Worm (Caenorhabditis elegans): ENCODE data around the gene fbxb-87.

Gene fbxb-87

DNA sequence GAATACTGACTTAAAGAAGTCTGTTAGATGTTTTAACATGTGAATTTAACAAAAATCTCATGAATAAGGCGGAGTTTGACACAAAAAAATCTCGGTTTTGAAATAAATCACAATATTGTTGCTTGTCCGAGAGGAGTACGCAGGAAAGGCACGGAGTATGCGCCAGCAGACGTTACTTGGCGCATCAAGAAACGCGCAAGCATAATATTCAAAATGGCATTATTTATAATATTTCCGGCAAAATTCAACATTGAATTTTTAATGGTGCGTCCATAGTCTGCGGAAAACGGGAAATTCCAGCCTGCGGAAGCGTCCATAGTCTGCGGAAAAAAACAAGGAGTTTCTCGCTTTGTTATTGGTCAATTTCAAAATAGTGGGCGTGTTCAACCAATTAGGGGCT is 49.4 kb upstream of the fbxb-87 start, which contains the start of gene pde-12 (continued):
- TF ChIP-seq hif-1 (tag; optimal IDR thresholded peaks at IDR 0.05) (peak in 1 of 2 experiments; percentile 24), skn-1 (tag; optimal IDR thresholded peaks at IDR 0.05) (no peak), nhr-10 (tag; optimal IDR thresholded peaks at IDR 0.05) (no peak), egl-43 (GFP tag; IDR thresholded peaks at IDR 0.05) (no peak), spr-1 (tag; optimal IDR thresholded peaks at IDR 0.05) (peak; percentile 68), lir-3 (tag; optimal IDR thresholded peaks at IDR 0.05) (no peak), ztf-11 (tag; optimal IDR thresholded peaks at IDR 0.05) (no peak), nhr-11 (tag; optimal IDR thresholded peaks at IDR 0.05) (peak; percentile 63), dmd-8 (GFP tag; IDR thresholded peaks at IDR 0.05) (no peak), ces-1 (GFP tag; optimal IDR thresholded peaks at IDR 0.05) (no peak), pqm-1 (tag; optimal IDR thresholded peaks at IDR 0.05) (no peak), jun-1 (tag; optimal IDR thresholded peaks at IDR 0.05) (no peak), daf-19 (GFP tag; conservative IDR thresholded peaks at IDR 0.05) (no peak), zfp-2 (tag; optimal IDR thresholded peaks at IDR 0.05) (peak; percentile 4), mep-1 (tag; optimal IDR thresholded peaks at IDR 0.05) (peak; percentile 81), lin-39 (tag; optimal IDR thresholded peaks at IDR 0.05) (no peak), ceh-82 (tag; optimal IDR thresholded peaks at IDR 0.05) (no peak), Y105C5A.15 (GFP tag; IDR thresholded peaks at IDR 0.05) (no peak), tag-97 (GFP tag; IDR thresholded peaks at IDR 0.05) (no peak), nhr-42 (GFP tag; IDR thresholded peaks at IDR 0.05) (peak; percentile 65; the same call in 1 of the 2 replicates), nhr-77 (tag; optimal IDR thresholded peaks at IDR 0.05) (peak; percentile 61), hmg-1.1 (GFP tag; IDR thresholded peaks at IDR 0.05) (peak; percentile 87), T26A8.4 (GFP tag; IDR thresholded peaks at IDR 0.05) (no peak; the same call in 1 of the 2 replicates), snpc-4 (tag; optimal IDR thresholded peaks at IDR 0.05) (no peak), dmd-6 (GFP tag; IDR thresholded peaks at IDR 0.05) (no peak), unc-130 (GFP tag; optimal IDR thresholded peaks at IDR 0.05) (no peak), dve-1 (tag; optimal IDR thresholded peaks at IDR 0.05; ENCODE audit: insufficient read depth) (peak; percentile 85), nhr-237 (tag; optimal IDR thresholded peaks at IDR 0.05) (no peak), nhr-111 (GFP tag; optimal IDR thresholded peaks at IDR 0.05) (no peak), arid-1 (GFP tag; conservative IDR thresholded peaks at IDR 0.05) (0 out of 2 replicates have a peak, but pooled peaks have one; percentile 35), ceh-32 (tag; optimal IDR thresholded peaks at IDR 0.05; ENCODE audit: poor library complexity) (peak; percentile 9), spr-3 (GFP tag; optimal IDR thresholded peaks at IDR 0.05) (peak; percentile 63), egl-27 (tag; optimal IDR thresholded peaks at IDR 0.05) (no peak), mdt-29 (GFP tag; IDR thresholded peaks at IDR 0.05) (peak; percentile 50; the same call in 1 of the 2 replicates), fos-1 (tag; optimal IDR thresholded peaks at IDR 0.05) (no peak), ceh-20 (GFP tag; IDR thresholded peaks at IDR 0.05) (peak; percentile 54), lin-29 (GFP tag; IDR thresholded peaks at IDR 0.05) (0 out of 2 replicates have a peak, but pooled peaks have one; percentile 34), ZK337.2 (GFP tag; IDR thresholded peaks at IDR 0.05) (no peak), gei-8 (GFP tag; optimal IDR thresholded peaks at IDR 0.05) (no peak), aha-1 (tag) (peak; percentile 89), daf-12 (tag; optimal IDR thresholded peaks at IDR 0.05) (no peak), pha-4 (GFP tag; IDR thresholded peaks at IDR 0.05) (peak; percentile 43; the same call in 1 of the 2 replicates), pha-4 (tag; optimal IDR thresholded peaks at IDR 0.05) (no peak), lin-15B (tag; optimal IDR thresholded peaks at IDR 0.05) (peak; percentile 40), unc-62 (GFP tag; optimal IDR thresholded peaks at IDR 0.05 in 1 of 2) (peak in 1 of 2 experiments; percentile 81), unc-62 (tag; optimal IDR thresholded peaks at IDR 0.05) (no peak), madf-5 (GFP tag; IDR thresholded peaks at IDR 0.05) (no peak), nhr-25 (tag; optimal IDR thresholded peaks at IDR 0.05; ENCODE audit: borderline replicate concordance, insufficient read depth) (no peak), nhr-41 (GFP tag; IDR thresholded peaks at IDR 0.05) (no peak), Y75B8A.6 (GFP tag; IDR thresholded peaks at IDR 0.05) (no peak), zip-11 (GFP tag; IDR thresholded peaks at IDR 0.05) (no peak), snpc-1.2 (GFP tag; IDR thresholded peaks at IDR 0.05) (no peak)
